Worm (Caenorhabditis elegans) whole organism, L4 larva: ENCODE data around the gene F47E1.2.

Experiments used
- Y5F2A.4 ChIP-seq: fragments of 200-800 bp; sonication (Bioruptor generic); optimal IDR thresholded peaks from 2 replicates; lab custom pipeline; 2018; ENCODE audit warnings: mild to moderate bottlenecking, missing genetic modification characterization, missing compliant biosample characterization
- daf-12 ChIP-seq: fragments of 150-350 bp; optimal IDR thresholded peaks from 2 replicates; lab custom pipeline; 2014; ENCODE audit warnings: missing biosample characterization, missing genetic modification reagents, missing genetic modification characterization
- hmg-1.1 ChIP-seq: fragments of 200-800 bp; sonication (Bioruptor generic); IDR thresholded peaks from 2 replicates; pipeline ENCODE4 v1.3.6; 2022; ENCODE audit warnings: missing genetic modification reagents, missing genetic modification characterization, missing compliant biosample characterization
- jun-1 ChIP-seq: fragments of 150-350 bp; optimal IDR thresholded peaks from 2 replicates; lab custom pipeline; 2014; ENCODE audit warnings: missing biosample characterization, missing genetic modification reagents, missing genetic modification characterization
- lsy-2 ChIP-seq, 2 experiments: fragments of 150-350 bp in 1 of 2; sonication (generic microtip) in 1 of 2; optimal IDR thresholded peaks; 2 replicates each; lab custom pipeline; 2014 to 2017; ENCODE audit warnings: missing biosample characterization in 2 of 2, missing genetic modification characterization in 2 of 2
- nhr-237 ChIP-seq: sonication (generic microtip); optimal IDR thresholded peaks from 2 replicates; lab custom pipeline; 2017; ENCODE audit warnings: missing biosample characterization, missing genetic modification characterization
- nhr-6 ChIP-seq: fragments of 150-350 bp; optimal IDR thresholded peaks from 2 replicates; lab custom pipeline; 2014; ENCODE audit warnings: missing biosample characterization, missing genetic modification characterization
- nhr-76 ChIP-seq: fragments of 150-350 bp; optimal IDR thresholded peaks from 2 replicates; lab custom pipeline; 2014; ENCODE audit warnings: missing biosample characterization, missing genetic modification characterization
- pqm-1 ChIP-seq: sonication (generic microtip); optimal IDR thresholded peaks from 2 replicates; lab custom pipeline; 2017; ENCODE audit warnings: missing biosample characterization, missing genetic modification characterization
- saeg-2 ChIP-seq: fragments of 200-800 bp; sonication (Bioruptor generic); IDR thresholded peaks from 2 replicates; pipeline ENCODE4 v1.3.6; 2022; ENCODE audit warnings: missing genetic modification reagents, missing genetic modification characterization, missing compliant biosample characterization
- skn-1 ChIP-seq: fragments of 150-350 bp; optimal IDR thresholded peaks from 2 replicates; lab custom pipeline; 2014; ENCODE audit warnings: missing biosample characterization, missing genetic modification characterization
- unc-39 ChIP-seq: sonication (generic microtip); optimal IDR thresholded peaks from 2 replicates; lab custom pipeline; 2017; ENCODE audit warnings: missing biosample characterization, missing genetic modification characterization
- zip-2 ChIP-seq: fragments of 150-350 bp; optimal IDR thresholded peaks from 2 replicates; lab custom pipeline; 2014; ENCODE audit warnings: missing biosample characterization, missing genetic modification characterization

DNA sequence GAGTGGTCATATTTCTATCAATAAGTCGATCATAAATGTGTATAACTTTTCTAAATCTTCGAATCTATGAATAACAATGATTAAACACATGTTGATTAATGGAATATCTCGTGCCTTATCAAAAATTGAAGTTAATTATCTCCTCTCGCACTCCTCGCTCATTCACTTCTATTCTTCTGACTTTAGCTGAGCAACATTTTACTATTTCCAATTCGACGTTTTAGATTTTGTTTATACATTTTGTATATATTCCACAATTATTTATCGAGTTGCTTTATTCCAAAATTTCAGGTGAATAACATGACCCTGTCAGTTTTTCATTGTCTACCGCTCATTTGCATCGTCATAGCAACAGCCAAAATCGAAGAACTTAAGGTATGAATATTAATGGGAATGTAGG lies 30.1 kb upstream of the F47E1.2 start, which contains the start of gene T25B6.3:
- TF ChIP-seq skn-1 = no peak
- TF ChIP-seq Y5F2A.4 (GFP tag; lab: Kevin White, UChicago) = no peak
- no peak for TF ChIP-seq zip-2
- no peak for TF ChIP-seq jun-1 (tag; lab: Kevin White, UChicago)
- no peak for TF ChIP-seq saeg-2 (GFP tag; lab: Robert Waterston, UW)
- TF ChIP-seq nhr-6 = no peak
- TF ChIP-seq nhr-76 (tag; lab: Kevin White, UChicago) = no peak
- TF ChIP-seq nhr-237 = no peak
- TF ChIP-seq daf-12 = no peak
- TF ChIP-seq unc-39 (tag; lab: Kevin White, UChicago) = no peak
- no peak for TF ChIP-seq pqm-1
- TF ChIP-seq hmg-1.1 (GFP tag; lab: Robert Waterston, UW) = no peak
- TF ChIP-seq lsy-2 (tag; optimal IDR thresholded peaks at IDR 0.05; lab: Kevin White, UChicago) = no peak
